Worm (Caenorhabditis elegans): Measurements from ENCODE around the gene Y81G3A.4.

Gene Y81G3A.4

DNA sequence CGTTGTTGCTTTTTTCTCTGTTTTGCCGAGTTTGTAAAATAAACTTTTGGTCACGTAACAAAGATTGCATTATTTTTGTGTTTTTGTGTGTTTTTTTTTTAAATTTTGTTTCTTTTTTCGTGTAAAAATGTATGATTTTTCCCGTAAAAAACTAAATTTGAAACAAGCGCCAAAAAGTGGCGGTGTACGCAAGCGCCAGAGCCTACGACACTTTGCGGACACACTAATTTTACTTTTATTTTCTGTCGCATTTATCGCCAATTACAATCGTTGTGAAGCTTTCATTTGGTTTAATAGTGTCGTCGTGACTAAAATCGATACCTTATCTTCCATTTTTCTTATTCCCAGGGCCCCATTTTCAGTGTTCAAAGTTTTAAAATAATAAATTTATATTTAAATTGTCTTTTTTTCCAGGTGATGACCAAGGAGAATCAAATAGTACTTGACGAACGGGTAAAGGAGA, 7.4 kb upstream of the Y81G3A.4 start, which contains the start of the genes Y81G3A.1 and gcn-2:
Y81G3A.1 (minus strand) TSS at position 175 of the 463 bp plus-strand sequence.
gcn-2 (plus strand) TSS at position 413 of the 463 bp plus-strand sequence.
- peak; percentile 65 for TF ChIP-seq dsc-1 (tag; optimal IDR thresholded peaks at IDR 0.05)
- TF ChIP-seq nhr-76 (tag; optimal IDR thresholded peaks at IDR 0.05): no peak
- TF ChIP-seq C34B4.2 (tag; optimal IDR thresholded peaks at IDR 0.05): no peak
- TF ChIP-seq lin-13 (GFP tag; optimal IDR thresholded peaks at IDR 0.05): peak; percentile 43
- TF ChIP-seq elt-2 (tag; optimal IDR thresholded peaks at IDR 0.05): no peak
- no peak for TF ChIP-seq ceh-63 (GFP tag; optimal IDR thresholded peaks at IDR 0.05)
- TF ChIP-seq nhr-12 (tag; optimal IDR thresholded peaks at IDR 0.05): no peak
- TF ChIP-seq F16B12.6 (tag; optimal IDR thresholded peaks at IDR 0.05): peak; percentile 97
- peak; percentile 51 for TF ChIP-seq nhr-20 (tag; optimal IDR thresholded peaks at IDR 0.05)
- TF ChIP-seq aly-2 (tag; optimal IDR thresholded peaks at IDR 0.05): peak; percentile 24
- TF ChIP-seq ets-5 (GFP tag; IDR thresholded peaks at IDR 0.05): no peak
- peak; percentile 65 for TF ChIP-seq swsn-7 (tag; optimal IDR thresholded peaks at IDR 0.05)
- TF ChIP-seq blmp-1 (tag; optimal IDR thresholded peaks at IDR 0.05): peak; percentile 84
- peak; percentile 71 for TF ChIP-seq nhr-71 (tag; optimal IDR thresholded peaks at IDR 0.05)
- TF ChIP-seq Y116A8C.19 (tag; optimal IDR thresholded peaks at IDR 0.05; ENCODE audit: borderline replicate concordance): no peak
- TF ChIP-seq mdl-1 (tag; optimal IDR thresholded peaks at IDR 0.05): no peak
- TF ChIP-seq mef-2 (tag; optimal IDR thresholded peaks at IDR 0.05): no peak
- TF ChIP-seq efl-1 (optimal IDR thresholded peaks at IDR 0.05): peak; percentile 97 to 98
- TF ChIP-seq efl-1 (GFP tag; optimal IDR thresholded peaks at IDR 0.05 in 1 of 2): peak; percentile 98 to 100
- TF ChIP-seq hlh-4 (tag; optimal IDR thresholded peaks at IDR 0.05): no peak
- no peak for TF ChIP-seq lir-3 (tag; optimal IDR thresholded peaks at IDR 0.05; ENCODE audit: poor library complexity)
- TF ChIP-seq mep-1 (tag; optimal IDR thresholded peaks at IDR 0.05): no peak
- no peak for TF ChIP-seq egl-27 (tag; optimal IDR thresholded peaks at IDR 0.05)
- TF ChIP-seq ceh-88 (GFP tag; IDR thresholded peaks at IDR 0.05): no peak
- peak; percentile 9 for TF ChIP-seq lin-39 (tag; optimal IDR thresholded peaks at IDR 0.05)
- TF ChIP-seq aha-1 (tag; optimal IDR thresholded peaks at IDR 0.05): no peak
- TF ChIP-seq isw-1 (GFP tag; IDR thresholded peaks at IDR 0.05): peak; percentile 45
- TF ChIP-seq vab-15 (tag; optimal IDR thresholded peaks at IDR 0.05): no peak
- peak; percentile 66 for TF ChIP-seq snu-23 (GFP tag; optimal IDR thresholded peaks at IDR 0.05)
- peak; percentile 26; the same call in 1 of the 2 replicates for TF ChIP-seq mab-9 (GFP tag; IDR thresholded peaks at IDR 0.05)
- no peak for TF ChIP-seq nhr-237 (tag; optimal IDR thresholded peaks at IDR 0.05)
- peak; percentile 60 for TF ChIP-seq xbp-1 (tag; optimal IDR thresholded peaks at IDR 0.05)
- no peak for TF ChIP-seq ces-1 (GFP tag; optimal IDR thresholded peaks at IDR 0.05)
- TF ChIP-seq ceh-90 (tag; optimal IDR thresholded peaks at IDR 0.05): no peak
- TF ChIP-seq sptf-1 (tag; optimal IDR thresholded peaks at IDR 0.05): no peak
- no peak for TF ChIP-seq unc-30 (tag; optimal IDR thresholded peaks at IDR 0.05)
- TF ChIP-seq pax-3 (tag; optimal IDR thresholded peaks at IDR 0.05): no peak
- TF ChIP-seq fkh-8 (tag; optimal IDR thresholded peaks at IDR 0.05): peak; percentile 16
- TF ChIP-seq jun-1 (tag; optimal IDR thresholded peaks at IDR 0.05): no peak
- TF ChIP-seq fos-1 (tag; optimal IDR thresholded peaks at IDR 0.05): no peak
- peak; percentile 22 for TF ChIP-seq C04F5.9 (tag; optimal IDR thresholded peaks at IDR 0.05)
- no peak for TF ChIP-seq ztf-4 (tag; optimal IDR thresholded peaks at IDR 0.05)
- TF ChIP-seq irx-1 (tag; optimal IDR thresholded peaks at IDR 0.05): peak; percentile 52
- TF ChIP-seq unc-86 (tag; optimal IDR thresholded peaks at IDR 0.05): peak; percentile 11
- TF ChIP-seq lin-35 (GFP tag; optimal IDR thresholded peaks at IDR 0.05): peak; percentile 97 to 98
- TF ChIP-seq unc-130 (tag; optimal IDR thresholded peaks at IDR 0.05): peak; percentile 43
- TF ChIP-seq sox-4 (tag; optimal IDR thresholded peaks at IDR 0.05): no peak
- TF ChIP-seq fkh-10 (GFP tag; optimal IDR thresholded peaks at IDR 0.05): no peak
- peak; percentile 64 to 76 for TF ChIP-seq lsy-2 (tag; optimal IDR thresholded peaks at IDR 0.05)
- TF ChIP-seq nhr-77 (tag; optimal IDR thresholded peaks at IDR 0.05): no peak
- peak; percentile 56 for TF ChIP-seq nhr-90 (tag; optimal IDR thresholded peaks at IDR 0.05; ENCODE audit: poor library complexity)
- no peak for TF ChIP-seq hpl-2 (GFP tag; optimal IDR thresholded peaks at IDR 0.05)
- peak; percentile 74 for TF ChIP-seq rnt-1 (tag; optimal IDR thresholded peaks at IDR 0.05)
- no peak for TF ChIP-seq nhr-84 (tag; optimal IDR thresholded peaks at IDR 0.05)
- peak; percentile 50 to 64 (median 62) for TF ChIP-seq ceh-82 (tag; optimal IDR thresholded peaks at IDR 0.05)
